Fruit fly (Drosophila melanogaster) ovary, adult (tissue): Measurements from ENCODE around the gene kek1.

Experiments
- CG17801 ChIP-seq: fragments of 200-800 bp; optimal IDR thresholded peaks from 2 replicates; lab custom pipeline; 2019; ENCODE audit warnings: missing biosample characterization, mild to moderate bottlenecking, missing genetic modification characterization, moderate library complexity; ENCODE audit not compliant: partially characterized antibody

Gene kek1

DNA sequence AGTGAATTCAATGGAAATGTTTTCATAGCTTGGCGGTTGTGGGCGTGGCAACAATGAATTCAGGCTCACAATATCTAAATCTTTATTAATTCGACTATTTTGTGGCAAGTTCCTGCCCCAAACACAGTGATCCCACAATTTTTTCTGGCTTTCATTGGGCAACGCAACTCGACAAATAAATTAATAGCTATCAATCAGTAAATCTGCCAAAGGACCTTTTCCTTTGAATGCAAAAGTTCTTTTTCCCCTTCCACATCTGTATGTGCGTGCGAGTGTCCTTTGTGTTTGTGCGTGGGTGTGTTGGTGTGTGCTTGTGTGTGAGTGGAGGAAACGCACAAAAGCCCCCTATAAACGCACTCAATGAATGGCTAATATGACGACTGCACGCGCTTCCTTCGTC, 42.0 kb downstream of the kek1 start:
- TF ChIP-seq CG17801 (GFP tag; lab: Kevin White, UChicago): no peak

DNA sequence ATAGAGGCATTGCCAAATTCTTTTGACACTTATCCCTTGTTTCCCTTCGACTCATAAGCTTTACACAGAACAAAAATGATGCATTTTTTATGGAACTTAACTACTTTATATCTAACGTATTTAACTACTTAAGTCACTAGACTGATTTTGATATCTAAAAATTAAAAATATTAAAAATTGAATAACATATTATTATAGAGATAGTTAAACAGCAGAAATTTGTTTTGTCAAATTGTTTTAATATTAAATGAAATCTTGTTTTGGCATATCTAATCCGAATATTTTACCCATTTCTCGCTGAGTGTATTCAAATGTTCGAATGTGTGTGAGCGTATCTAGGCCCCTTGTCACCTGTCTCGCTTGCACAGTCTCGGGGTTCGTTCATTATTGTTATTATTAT, 50.8 kb downstream of the kek1 start:
- TF ChIP-seq CG17801 (GFP tag; lab: Kevin White, UChicago): no peak
